Worm (Caenorhabditis elegans) whole organism, mixed stage, embryonic: Measurements from ENCODE around the gene bbs-8.

Source experiments
- elt-1 ChIP-seq: sonication (generic microtip); optimal IDR thresholded peaks from 2 replicates; lab custom pipeline; 2017; ENCODE audit warnings: missing genetic modification characterization, mild to moderate bottlenecking, missing compliant biosample characterization, antibody characterized with exemption, moderate library complexity, borderline replicate concordance; ENCODE audit not compliant: insufficient read depth
- elt-3 ChIP-seq: fragments of 150-350 bp; optimal IDR thresholded peaks from 2 replicates; lab custom pipeline; 2014; ENCODE audit warnings: missing biosample characterization, missing genetic modification characterization
- lin-13 ChIP-seq: fragments of 150-350 bp; optimal IDR thresholded peaks from 2 replicates; lab custom pipeline; 2014; ENCODE audit warnings: missing biosample characterization, missing genetic modification characterization
- mep-1 ChIP-seq: fragments of 150-350 bp; optimal IDR thresholded peaks from 2 replicates; lab custom pipeline; 2017; ENCODE audit warnings: missing biosample characterization, missing genetic modification reagents, missing genetic modification characterization, inconsistent platforms
- mls-2 ChIP-seq: sonication (generic microtip); optimal IDR thresholded peaks from 2 replicates; lab custom pipeline; 2016; ENCODE audit warnings: mild to moderate bottlenecking, missing genetic modification characterization, moderate library complexity, missing compliant biosample characterization
- nhr-76 ChIP-seq: sonication (generic microtip); optimal IDR thresholded peaks from 2 replicates; lab custom pipeline; 2017; ENCODE audit warnings: missing biosample characterization, missing genetic modification characterization
- unc-39 ChIP-seq: fragments of 150-350 bp; optimal IDR thresholded peaks from 2 replicates; lab custom pipeline; 2014; ENCODE audit warnings: missing biosample characterization, missing genetic modification characterization

ce11 chrV:6771645-6772044 is 6.8 kb upstream of the bbs-8 start, which contains the start of gene srh-30:
- TF ChIP-seq lin-13, result no peak
- no peak for TF ChIP-seq nhr-76 (tag; lab: Kevin White, UChicago)
- no peak for TF ChIP-seq elt-1 (tag; lab: Kevin White, UChicago)
- no peak for TF ChIP-seq elt-3 (tag; lab: Kevin White, UChicago)
- no peak for TF ChIP-seq mls-2 (tag; lab: Kevin White, UChicago)
- TF ChIP-seq unc-39 (tag; lab: Kevin White, UChicago), result no peak
- no peak for TF ChIP-seq mep-1 (tag; lab: Kevin White, UChicago)
